Fruit fly (Drosophila melanogaster): Measurements from ENCODE around the gene CG10859.

Gene CG10859

dm6 chr2L:13387255-13387654 is 11.2 kb downstream of the CG10859 start, which contains the start of the genes Ing5 and CG7099 (continued):
- peak; percentile 97 for TF ChIP-seq CG15696 (tag; optimal IDR thresholded peaks at IDR 0.05)
- peak; percentile 67 for TF ChIP-seq pb (GFP tag; optimal IDR thresholded peaks at IDR 0.05)
- peak; percentile 70 for TF ChIP-seq NC2α (GFP tag; optimal IDR thresholded peaks at IDR 0.05)
- TF ChIP-seq CG4854 (GFP tag; optimal IDR thresholded peaks at IDR 0.05) = peak; percentile 96
- TF ChIP-seq ssp (GFP tag; IDR thresholded peaks at IDR 0.05) = peak; percentile 91
- TF ChIP-seq Rx (GFP tag; IDR thresholded peaks at IDR 0.05) = peak; percentile 93
- TF ChIP-seq tna (GFP tag; IDR thresholded peaks at IDR 0.05; ENCODE audit: partially characterized antibody) = no peak
- peak; percentile 97 for TF ChIP-seq lab (GFP tag; optimal IDR thresholded peaks at IDR 0.05)
- peak; percentile 83 for TF ChIP-seq CG17912 (GFP tag; optimal IDR thresholded peaks at IDR 0.05)
- TF ChIP-seq ken (GFP tag; IDR thresholded peaks at IDR 0.05) = peak; percentile 97
- peak; percentile 95 for TF ChIP-seq CG18262 (tag; optimal IDR thresholded peaks at IDR 0.05)
- peak; percentile 94 for TF ChIP-seq oc (tag; optimal IDR thresholded peaks at IDR 0.05)
- peak; percentile 86 to 93 for TF ChIP-seq chif (GFP tag; optimal IDR thresholded peaks at IDR 0.05)
- no peak; the same call in 2 of the 3 replicates for TF ChIP-seq zen2 (GFP tag; IDR thresholded peaks at IDR 0.05; ENCODE audit: partially characterized antibody)
- TF ChIP-seq nerfin-1 (tag; optimal IDR thresholded peaks at IDR 0.05) = peak; percentile 93
- TF ChIP-seq her (GFP tag; optimal IDR thresholded peaks at IDR 0.05) = peak; percentile 69
- peak; percentile 93 for TF ChIP-seq tap (tag; optimal IDR thresholded peaks at IDR 0.05)
- peak; percentile 75 to 97 for TF ChIP-seq bsh (GFP tag; optimal IDR thresholded peaks at IDR 0.05)
- peak; percentile 74 for TF ChIP-seq fd102C (GFP tag; optimal IDR thresholded peaks at IDR 0.05)
- peak; percentile 95 for TF ChIP-seq sd (tag; optimal IDR thresholded peaks at IDR 0.05)
- peak; percentile 97 for TF ChIP-seq CG2120 (GFP tag; optimal IDR thresholded peaks at IDR 0.05)
- TF ChIP-seq CG7372 (GFP tag; IDR thresholded peaks at IDR 0.05) = peak; percentile 96
- TF ChIP-seq insv (GFP tag; optimal IDR thresholded peaks at IDR 0.05) = peak in 1 of 2 experiments; percentile 73
- peak; percentile 86 for TF ChIP-seq CG9437 (GFP tag; optimal IDR thresholded peaks at IDR 0.05)
- TF ChIP-seq so (GFP tag; IDR thresholded peaks at IDR 0.05) = peak; percentile 94
- TF ChIP-seq CG14965 (GFP tag; optimal IDR thresholded peaks at IDR 0.05; ENCODE audit: borderline replicate concordance) = no peak
- TF ChIP-seq chn (GFP tag; optimal IDR thresholded peaks at IDR 0.05) = peak; percentile 96
- TF ChIP-seq Taf1 (GFP tag; IDR thresholded peaks at IDR 0.05) = peak; percentile 94
- peak; percentile 95 for TF ChIP-seq CG32767 (GFP tag; IDR thresholded peaks at IDR 0.05)
- peak; percentile 87 for TF ChIP-seq bowl (GFP tag; IDR thresholded peaks at IDR 0.05)
- peak; percentile 85 for TF ChIP-seq odd (GFP tag; optimal IDR thresholded peaks at IDR 0.05)
- peak; percentile 96 for TF ChIP-seq CG13894 (tag; optimal IDR thresholded peaks at IDR 0.05)
- TF ChIP-seq sr (GFP tag; IDR thresholded peaks at IDR 0.05) = peak; percentile 76; the same call in 2 of the 3 replicates
- peak; percentile 83 for TF ChIP-seq Atf-2 (GFP tag; optimal IDR thresholded peaks at IDR 0.05)
- TF ChIP-seq Myb (GFP tag; optimal IDR thresholded peaks at IDR 0.05) = peak; percentile 64
- peak; percentile 94 for TF ChIP-seq CG13296 (GFP tag; optimal IDR thresholded peaks at IDR 0.05)
- TF ChIP-seq CG12942 (GFP tag; optimal IDR thresholded peaks at IDR 0.05) = peak; percentile 96
- no peak for TF ChIP-seq Tbp (GFP tag; optimal IDR thresholded peaks at IDR 0.05)
- TF ChIP-seq slp2 (GFP tag; optimal IDR thresholded peaks at IDR 0.05) = peak; percentile 86
- TF ChIP-seq CG9817 (tag; optimal IDR thresholded peaks at IDR 0.05) = peak; percentile 97
- TF ChIP-seq Gsc (GFP tag; IDR thresholded peaks at IDR 0.05) = peak; percentile 79
- peak; percentile 98 for TF ChIP-seq CG31441 (GFP tag; IDR thresholded peaks at IDR 0.05)
- peak; percentile 83 for TF ChIP-seq Side (GFP tag; optimal IDR thresholded peaks at IDR 0.05)
- peak; percentile 87 for TF ChIP-seq CG11560 (tag; IDR thresholded peaks at IDR 0.05)
- peak; percentile 68 for TF ChIP-seq crc (GFP tag; optimal IDR thresholded peaks at IDR 0.05)
- peak; percentile 95 for TF ChIP-seq CG10462 (GFP tag; optimal IDR thresholded peaks at IDR 0.05)
- TF ChIP-seq CG11723 (GFP tag; optimal IDR thresholded peaks at IDR 0.05) = peak; percentile 89
- peak; percentile 89 for TF ChIP-seq CG7271 (tag; optimal IDR thresholded peaks at IDR 0.05)
- peak; percentile 98 for TF ChIP-seq Med (GFP tag)
- peak; percentile 94 for TF ChIP-seq chm (GFP tag; IDR thresholded peaks at IDR 0.05)
- TF ChIP-seq CG17612 (GFP tag; IDR thresholded peaks at IDR 0.05) = peak; percentile 86

Measured in whole organism, embryonic.